Fruit fly (Drosophila melanogaster): ENCODE measurements around the gene CG7742.

The CG7742 gene

dm6 chr2L:5252399-5253030, 37.6 kb upstream of the CG7742 start (continued):
- peak; percentile 55 for TF ChIP-seq cyc (GFP tag; optimal IDR thresholded peaks at IDR 0.05)
- peak; percentile 60 for TF ChIP-seq pdm3 (GFP tag; optimal IDR thresholded peaks at IDR 0.05)
- peak; percentile 91 for TF ChIP-seq svp (GFP tag)
- peak; percentile 69 for TF ChIP-seq CG31627 (GFP tag; optimal IDR thresholded peaks at IDR 0.05)
- peak; percentile 17 for TF ChIP-seq net (GFP tag; optimal IDR thresholded peaks at IDR 0.05)
- TF ChIP-seq CG15336 (GFP tag; IDR thresholded peaks at IDR 0.05), result no peak
- no peak for TF ChIP-seq CG6276 (GFP tag; optimal IDR thresholded peaks at IDR 0.05)
- no peak for TF ChIP-seq fkh (GFP tag; optimal IDR thresholded peaks at IDR 0.05)
- TF ChIP-seq Sox102F (GFP tag; optimal IDR thresholded peaks at IDR 0.05), result peak; percentile 76
- TF ChIP-seq CG6854 (GFP tag; optimal IDR thresholded peaks at IDR 0.05), result no peak
- TF ChIP-seq CG7368 (GFP tag; optimal IDR thresholded peaks at IDR 0.05), result peak; percentile 23
- peak; percentile 65 for TF ChIP-seq acj6 (GFP tag; optimal IDR thresholded peaks at IDR 0.05)
- no peak for TF ChIP-seq Gug (GFP tag; IDR thresholded peaks at IDR 0.05)
- no peak for TF ChIP-seq Hr38 (GFP tag; optimal IDR thresholded peaks at IDR 0.05)
- no peak for TF ChIP-seq CG11294 (GFP tag; IDR thresholded peaks at IDR 0.05)
- peak; percentile 61 for TF ChIP-seq Ets21C (GFP tag; optimal IDR thresholded peaks at IDR 0.05)
- peak; percentile 71 for TF ChIP-seq lz (GFP tag; optimal IDR thresholded peaks at IDR 0.05)
- peak; percentile 52 for TF ChIP-seq spab (GFP tag; optimal IDR thresholded peaks at IDR 0.05)
- TF ChIP-seq fd59A (GFP tag; optimal IDR thresholded peaks at IDR 0.05), result peak; percentile 70

DNA sequence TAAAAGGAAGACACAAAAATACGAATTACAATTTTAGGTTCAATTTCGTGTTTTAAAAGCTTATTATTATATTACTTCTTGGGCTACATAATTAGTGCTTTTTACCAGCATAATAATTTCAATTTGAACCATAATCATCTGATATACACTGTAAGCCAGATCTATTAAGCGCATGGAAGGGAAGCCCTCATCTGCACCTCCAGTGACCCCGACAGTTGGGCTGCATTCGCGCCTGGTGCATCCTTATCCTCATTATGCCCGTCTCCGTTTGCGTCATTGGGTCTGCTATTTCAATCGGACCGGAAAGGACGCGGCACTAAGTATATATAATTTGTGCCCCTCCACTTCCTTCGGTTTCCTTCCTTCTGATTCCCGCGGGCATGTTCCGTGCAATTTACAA, 36.8 kb upstream of the CG7742 start:
- TF ChIP-seq CG15336 (GFP tag; IDR thresholded peaks at IDR 0.05) (no peak), dac (GFP tag; optimal IDR thresholded peaks at IDR 0.05) (no peak), CG1621 (tag; optimal IDR thresholded peaks at IDR 0.05) (no peak), CG8632 (GFP tag; optimal IDR thresholded peaks at IDR 0.05) (no peak), pdm3 (GFP tag; optimal IDR thresholded peaks at IDR 0.05) (peak; percentile 5), ss (GFP tag; optimal IDR thresholded peaks at IDR 0.05) (no peak), salr (GFP tag; optimal IDR thresholded peaks at IDR 0.05) (no peak), CG6276 (GFP tag; optimal IDR thresholded peaks at IDR 0.05) (no peak), Hr4 (GFP tag; optimal IDR thresholded peaks at IDR 0.05) (no peak), Hr38 (GFP tag; optimal IDR thresholded peaks at IDR 0.05) (no peak), lz (GFP tag; optimal IDR thresholded peaks at IDR 0.05) (no peak), achi (GFP tag; optimal IDR thresholded peaks at IDR 0.05) (no peak), Eip78C (GFP tag) (peak; percentile 53), Ets96B (tag; optimal IDR thresholded peaks at IDR 0.05) (peak; percentile 29), svp (GFP tag) (peak; percentile 64), CG8319 (GFP tag; optimal IDR thresholded peaks at IDR 0.05) (no peak), CG11902 (GFP tag; optimal IDR thresholded peaks at IDR 0.05) (no peak), CG11762 (GFP tag; optimal IDR thresholded peaks at IDR 0.05; ENCODE audit: insufficient read depth) (no peak), CG31627 (GFP tag; optimal IDR thresholded peaks at IDR 0.05) (no peak), Met (GFP tag; optimal IDR thresholded peaks at IDR 0.05) (no peak), fd85E (GFP tag; optimal IDR thresholded peaks at IDR 0.05) (no peak), CG8119 (GFP tag; IDR thresholded peaks at IDR 0.05) (no peak), CG32006 (GFP tag; optimal IDR thresholded peaks at IDR 0.05) (no peak)

dm6 chr2L:5251150-5251549, 36.3 kb upstream of the CG7742 start:
- TF ChIP-seq Eip93F (GFP tag; optimal IDR thresholded peaks at IDR 0.05) (no peak), Sox15 (GFP tag; optimal IDR thresholded peaks at IDR 0.05) (no peak), fd85E (GFP tag; optimal IDR thresholded peaks at IDR 0.05) (no peak), fkh (GFP tag; optimal IDR thresholded peaks at IDR 0.05) (no peak), eg (GFP tag; IDR thresholded peaks at IDR 0.05) (no peak), CG3919 (GFP tag; optimal IDR thresholded peaks at IDR 0.05) (no peak), acj6 (GFP tag; optimal IDR thresholded peaks at IDR 0.05) (no peak), net (GFP tag; optimal IDR thresholded peaks at IDR 0.05) (no peak), cyc (GFP tag; optimal IDR thresholded peaks at IDR 0.05) (no peak), CG3032 (tag; optimal IDR thresholded peaks at IDR 0.05) (no peak), CG10669 (GFP tag; optimal IDR thresholded peaks at IDR 0.05) (no peak), Met (GFP tag; optimal IDR thresholded peaks at IDR 0.05) (peak; percentile 12), CG8319 (GFP tag; optimal IDR thresholded peaks at IDR 0.05) (no peak), Ets21C (GFP tag; optimal IDR thresholded peaks at IDR 0.05) (no peak), Hr4 (GFP tag; optimal IDR thresholded peaks at IDR 0.05) (no peak), CG31627 (GFP tag; optimal IDR thresholded peaks at IDR 0.05) (peak; percentile 10), CG4318 (GFP tag; optimal IDR thresholded peaks at IDR 0.05) (no peak), Sox14 (GFP tag; optimal IDR thresholded peaks at IDR 0.05) (peak; percentile 8), dsx (GFP tag; optimal IDR thresholded peaks at IDR 0.05; ENCODE audit: poor library complexity, severe bottlenecking) (no peak), vri (GFP tag; optimal IDR thresholded peaks at IDR 0.05) (peak; percentile 49), Sox102F (GFP tag; optimal IDR thresholded peaks at IDR 0.05) (peak; percentile 54), Hr39 (GFP tag; optimal IDR thresholded peaks at IDR 0.05) (peak; percentile 39), svp (GFP tag) (peak; percentile 67), topi (GFP tag; optimal IDR thresholded peaks at IDR 0.05) (no peak), Hr38 (GFP tag; optimal IDR thresholded peaks at IDR 0.05) (no peak), CG7368 (GFP tag; optimal IDR thresholded peaks at IDR 0.05) (peak; percentile 15)

Data from whole organism, prepupa.